Fruit fly (Drosophila melanogaster): Measurements from ENCODE around the gene CG34328.

The CG34328 gene

DNA sequence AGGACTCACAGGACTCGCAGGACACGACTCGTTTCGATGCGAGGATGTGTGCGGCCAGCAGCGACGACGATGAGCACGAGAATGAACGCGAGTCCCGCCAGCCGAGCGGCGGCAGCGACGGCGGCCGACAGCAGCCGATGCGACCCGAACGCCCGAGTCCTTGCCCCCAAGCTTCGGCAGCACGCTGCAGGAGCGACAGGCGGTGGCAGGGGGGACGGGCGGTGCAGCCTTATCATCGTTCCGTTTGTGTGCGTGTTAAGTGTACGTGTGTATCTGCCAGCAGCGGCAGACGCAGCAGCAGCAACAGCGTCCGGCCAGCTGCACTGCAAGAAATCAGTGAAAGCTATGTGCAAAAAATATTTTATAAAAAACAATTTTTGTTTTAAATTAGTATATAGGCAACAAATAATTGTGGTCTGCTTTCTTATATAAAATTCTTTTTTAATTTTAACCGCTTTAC is 43.7 kb downstream of the CG34328 start, which contains the start of gene kairos (continued):
- TF ChIP-seq Eip74EF (GFP tag; optimal IDR thresholded peaks at IDR 0.05) (no peak), H15 (GFP tag; IDR thresholded peaks at IDR 0.05) (no peak), sima (GFP tag; optimal IDR thresholded peaks at IDR 0.05) (no peak), PHDP (tag; optimal IDR thresholded peaks at IDR 0.05) (no peak), CG6791 (GFP tag; IDR thresholded peaks at IDR 0.05; ENCODE audit: partially characterized antibody) (no peak), cad (GFP tag; optimal IDR thresholded peaks at IDR 0.05) (no peak), CG4424 (GFP tag; optimal IDR thresholded peaks at IDR 0.05) (peak; percentile 36), Usf (GFP tag; optimal IDR thresholded peaks at IDR 0.05) (no peak), Spps (tag; optimal IDR thresholded peaks at IDR 0.05) (no peak), Dad (GFP tag; optimal IDR thresholded peaks at IDR 0.05) (no peak), bcd (GFP tag; optimal IDR thresholded peaks at IDR 0.05) (peak; percentile 19), Nf-YB (GFP tag; optimal IDR thresholded peaks at IDR 0.05) (no peak), CG5245 (GFP tag; optimal IDR thresholded peaks at IDR 0.05) (no peak), CG17385 (GFP tag; optimal IDR thresholded peaks at IDR 0.05) (no peak), CG16815 (GFP tag; optimal IDR thresholded peaks at IDR 0.05) (no peak), sisA (GFP tag; IDR thresholded peaks at IDR 0.05) (peak; percentile 53; the same call in 1 of the 2 replicates), Optix (GFP tag; IDR thresholded peaks at IDR 0.05) (no peak), Tbp (GFP tag; optimal IDR thresholded peaks at IDR 0.05) (no peak), CG11398 (GFP tag; optimal IDR thresholded peaks at IDR 0.05) (no peak), vvl (GFP tag; IDR thresholded peaks at IDR 0.05) (0 out of 2 replicates have a peak, but pooled peaks have one; percentile 13), luna (GFP tag; optimal IDR thresholded peaks at IDR 0.05) (no peak), pfk (GFP tag; optimal IDR thresholded peaks at IDR 0.05) (no peak), Ets97D (GFP tag; optimal IDR thresholded peaks at IDR 0.05) (no peak), gsb-n (tag; optimal IDR thresholded peaks at IDR 0.05) (no peak), p53 (GFP tag; optimal IDR thresholded peaks at IDR 0.05) (no peak), slbo (GFP tag; IDR thresholded peaks at IDR 0.05) (0 out of 2 replicates have a peak, but pooled peaks have one; percentile 32), Mes4 (GFP tag; optimal IDR thresholded peaks at IDR 0.05) (no peak), emc (GFP tag; optimal IDR thresholded peaks at IDR 0.05) (no peak), CG6654 (GFP tag; optimal IDR thresholded peaks at IDR 0.05) (no peak), CG7963 (GFP tag; IDR thresholded peaks at IDR 0.05; ENCODE audit: partially characterized antibody) (no peak), Bteb2 (GFP tag; optimal IDR thresholded peaks at IDR 0.05) (no peak), Oli (tag; optimal IDR thresholded peaks at IDR 0.05) (no peak), CG12071 (GFP tag; optimal IDR thresholded peaks at IDR 0.05) (no peak), aop (GFP tag; IDR thresholded peaks at IDR 0.05) (no peak), h (optimal IDR thresholded peaks at IDR 0.05) (no peak), Ssrp (tag; optimal IDR thresholded peaks at IDR 0.05) (no peak), CG17829 (tag; optimal IDR thresholded peaks at IDR 0.05) (no peak), tio (GFP tag; optimal IDR thresholded peaks at IDR 0.05) (no peak), Sin3A (optimal IDR thresholded peaks at IDR 0.05) (no peak), CG33213 (GFP tag; optimal IDR thresholded peaks at IDR 0.05) (no peak), gcm (GFP tag; optimal IDR thresholded peaks at IDR 0.05) (no peak), cas (GFP tag; IDR thresholded peaks at IDR 0.05) (no peak), ara (GFP tag; IDR thresholded peaks at IDR 0.05) (0 out of 2 replicates have a peak, but pooled peaks have one; percentile 23), knrl (GFP tag; IDR thresholded peaks at IDR 0.05; ENCODE audit: partially characterized antibody) (no peak), pnt (GFP tag; optimal IDR thresholded peaks at IDR 0.05) (no peak), usp (GFP tag; optimal IDR thresholded peaks at IDR 0.05) (no peak), unpg (GFP tag; optimal IDR thresholded peaks at IDR 0.05) (no peak), Hr51 (GFP tag; optimal IDR thresholded peaks at IDR 0.05) (no peak), bbx (GFP tag; IDR thresholded peaks at IDR 0.05; ENCODE audit: partially characterized antibody) (no peak), gce (GFP tag; IDR thresholded peaks at IDR 0.05) (no peak), Doc2 (GFP tag; IDR thresholded peaks at IDR 0.05) (no peak), CG10147 (GFP tag; optimal IDR thresholded peaks at IDR 0.05) (peak; percentile 30)

Measured in whole organism, embryonic.